Worm (Caenorhabditis elegans) whole organism, L4 larva: ENCODE data around the gene nhr-17.

Experiments
- hif-1 ChIP-seq, 2 experiments: sonication (generic microtip); optimal IDR thresholded peaks; 2 replicates each; lab custom pipeline; 2016 to 2017; ENCODE audit warnings: missing compliant biosample characterization in 2 of 2, missing genetic modification characterization in 2 of 2, missing genetic modification reagents in 2 of 2, missing genotype in 2 of 2, mild to moderate bottlenecking in 1 of 2
- lin-39 ChIP-seq: fragments of 150-350 bp; optimal IDR thresholded peaks from 2 replicates; lab custom pipeline; 2014; ENCODE audit warnings: missing biosample characterization, missing genetic modification reagents, missing genetic modification characterization

- TF ChIP-seq lin-39 (tag; lab: Kevin White, UChicago) (no peak), hif-1 (tag; optimal IDR thresholded peaks at IDR 0.05; lab: Kevin White, UChicago) (no peak)
Observed at ce11 chrX:12687482-12687881, 19.8 kb upstream of the nhr-17 start.
